Worm (Caenorhabditis elegans) whole organism, L2 larva: ENCODE measurements around the gene hrpu-1.

Source experiments
- ZK546.5 ChIP-seq: sonication (generic microtip); optimal IDR thresholded peaks from 2 replicates; lab custom pipeline; 2017; ENCODE audit warnings: missing biosample characterization, missing genetic modification characterization
- nhr-11 ChIP-seq: fragments of 150-350 bp; optimal IDR thresholded peaks from 2 replicates; lab custom pipeline; 2014; ENCODE audit warnings: missing biosample characterization, missing genetic modification characterization

ce11 chrIV:15065653-15066052 is 26.2 kb downstream of the hrpu-1 start, which contains the start of gene Y41E3.18:
- no peak for TF ChIP-seq nhr-11 (tag; lab: Kevin White, UChicago)
- TF ChIP-seq ZK546.5 (tag; lab: Kevin White, UChicago) = no peak
